Fruit fly (Drosophila melanogaster) whole organism, prepupa: Measurements from ENCODE around the gene CG2310.

Source experiments
- CG10631 ChIP-seq: fragments of 200-800 bp; sonication (Bioruptor generic); optimal IDR thresholded peaks from 2 replicates; lab custom pipeline; 2016; ENCODE audit warnings: missing biosample characterization, missing genetic modification characterization
- CG11294 ChIP-seq: fragments of 200-800 bp; sonication (Bioruptor generic); IDR thresholded peaks from 2 replicates; pipeline ENCODE4 v1.3.6; 2022; ENCODE audit warnings: missing biosample characterization, missing genetic modification characterization
- CG11762 ChIP-seq: fragments of 200-800 bp; sonication (Bioruptor generic); optimal IDR thresholded peaks from 3 replicates; lab custom pipeline; 2016; ENCODE audit warnings: missing biosample characterization, missing genetic modification characterization; ENCODE audit not compliant: insufficient read depth
- CG15336 ChIP-seq: fragments of 200-800 bp; sonication (Bioruptor generic); IDR thresholded peaks from 2 replicates; pipeline ENCODE4 v1.3.6; 2022; ENCODE audit warnings: missing biosample characterization, missing genetic modification characterization
- CG3032 ChIP-seq: fragments of 200-800 bp; optimal IDR thresholded peaks from 2 replicates; lab custom pipeline; 2019; ENCODE audit warnings: missing biosample characterization, mild to moderate bottlenecking, missing genetic modification characterization, moderate library complexity
- CG31627 ChIP-seq: fragments of 200-800 bp; sonication (Bioruptor generic); optimal IDR thresholded peaks from 3 replicates; lab custom pipeline; 2016; ENCODE audit warnings: missing biosample characterization, missing genetic modification characterization
- CG32006 ChIP-seq: fragments of 200-800 bp; sonication (Bioruptor generic); optimal IDR thresholded peaks from 3 replicates; lab custom pipeline; 2017; ENCODE audit warnings: missing biosample characterization, mild to moderate bottlenecking, missing genetic modification characterization
- CG34406 ChIP-seq: fragments of 200-800 bp; sonication (Bioruptor generic); optimal IDR thresholded peaks from 3 replicates; lab custom pipeline; 2016; ENCODE audit warnings: missing biosample characterization, missing genetic modification characterization
- CG3919 ChIP-seq: fragments of 200-800 bp; sonication (Bioruptor generic); optimal IDR thresholded peaks from 3 replicates; lab custom pipeline; 2016; ENCODE audit warnings: missing biosample characterization, missing genetic modification characterization
- CG6276 ChIP-seq: fragments of 200-800 bp; sonication (Bioruptor generic); optimal IDR thresholded peaks from 2 replicates; lab custom pipeline; 2017; ENCODE audit warnings: missing biosample characterization, mild to moderate bottlenecking, missing genetic modification characterization
- CG6792 ChIP-seq: fragments of 200-800 bp; sonication (Bioruptor generic); optimal IDR thresholded peaks from 3 replicates; lab custom pipeline; 2016; ENCODE audit warnings: missing biosample characterization, missing genetic modification characterization
- CG6808 ChIP-seq: fragments of 200-800 bp; sonication (Bioruptor generic); optimal IDR thresholded peaks from 3 replicates; lab custom pipeline; 2017; ENCODE audit warnings: missing biosample characterization, missing genetic modification characterization, mild to moderate bottlenecking, moderate library complexity, missing genetic modification reagents
- CG6854 ChIP-seq: fragments of 200-800 bp; sonication (Bioruptor generic); optimal IDR thresholded peaks from 2 replicates; lab custom pipeline; 2017; ENCODE audit warnings: missing biosample characterization, mild to moderate bottlenecking, missing genetic modification characterization
- CG7368 ChIP-seq: fragments of 200-800 bp; sonication (Bioruptor generic); optimal IDR thresholded peaks from 3 replicates; lab custom pipeline; 2016; ENCODE audit warnings: missing biosample characterization, missing genetic modification characterization
- CG8119 ChIP-seq: fragments of 200-800 bp; sonication (Bioruptor generic); IDR thresholded peaks from 3 replicates; pipeline ENCODE4 v1.3.6; 2022; ENCODE audit warnings: missing biosample characterization, missing genetic modification characterization
- CG8319 ChIP-seq: fragments of 200-800 bp; sonication (Bioruptor generic); optimal IDR thresholded peaks from 3 replicates; lab custom pipeline; 2016; ENCODE audit warnings: missing biosample characterization, missing genetic modification characterization
- CG8632 ChIP-seq: fragments of 200-800 bp; sonication (Bioruptor generic); optimal IDR thresholded peaks from 3 replicates; lab custom pipeline; 2016; ENCODE audit warnings: missing biosample characterization, missing genetic modification characterization
- CG9139 ChIP-seq: fragments of 200-800 bp; sonication (Bioruptor generic); optimal IDR thresholded peaks from 3 replicates; lab custom pipeline; 2017; ENCODE audit warnings: missing biosample characterization, mild to moderate bottlenecking, missing genetic modification characterization
- Eip75B ChIP-seq: fragments of 200-800 bp; sonication (Bioruptor generic); optimal IDR thresholded peaks from 3 replicates; lab custom pipeline; 2016; ENCODE audit warnings: missing biosample characterization, missing genetic modification characterization
- Eip78C ChIP-seq: fragments of 200-800 bp; sonication (Bioruptor generic); peaks from one replicate; lab custom pipeline; 2016; ENCODE audit warnings: missing biosample characterization, missing genetic modification characterization
- Eip93F ChIP-seq: fragments of 200-800 bp; sonication (Bioruptor generic); optimal IDR thresholded peaks from 2 replicates; lab custom pipeline; 2016; ENCODE audit warnings: missing biosample characterization, mild to moderate bottlenecking, missing genetic modification characterization
- Ets21C ChIP-seq: fragments of 200-800 bp; sonication (Bioruptor generic); optimal IDR thresholded peaks from 3 replicates; lab custom pipeline; 2016; ENCODE audit warnings: missing biosample characterization, missing genetic modification characterization
- Ets96B ChIP-seq: fragments of 200-800 bp; optimal IDR thresholded peaks from 2 replicates; lab custom pipeline; 2019; ENCODE audit warnings: missing biosample characterization, mild to moderate bottlenecking, missing genetic modification characterization, moderate library complexity
- Gug ChIP-seq: fragments of 200-800 bp; sonication (Bioruptor generic); IDR thresholded peaks from 2 replicates; pipeline ENCODE4 v1.3.6; 2022; ENCODE audit warnings: missing biosample characterization, missing genetic modification characterization
- Hr38 ChIP-seq: sonication (Bioruptor generic); optimal IDR thresholded peaks from 2 replicates; lab custom pipeline; 2016; ENCODE audit warnings: missing biosample characterization, missing genetic modification characterization
- Hr39 ChIP-seq: fragments of 200-800 bp; sonication (Bioruptor generic); optimal IDR thresholded peaks from 2 replicates; lab custom pipeline; 2016; ENCODE audit warnings: missing biosample characterization, missing genetic modification characterization
- Hr4 ChIP-seq: fragments of 200-800 bp; sonication (Bioruptor generic); optimal IDR thresholded peaks from 3 replicates; lab custom pipeline; 2016; ENCODE audit warnings: missing biosample characterization, missing genetic modification characterization
- Lpt ChIP-seq: fragments of 200-800 bp; sonication (Bioruptor generic); optimal IDR thresholded peaks from 3 replicates; lab custom pipeline; 2016; ENCODE audit warnings: missing biosample characterization, missing genetic modification characterization
- Met ChIP-seq: fragments of 200-800 bp; sonication (Bioruptor generic); optimal IDR thresholded peaks from 3 replicates; lab custom pipeline; 2016; ENCODE audit warnings: missing biosample characterization, missing genetic modification characterization
- Smox ChIP-seq: fragments of 200-800 bp; sonication (Bioruptor generic); optimal IDR thresholded peaks from 3 replicates; lab custom pipeline; 2016; ENCODE audit warnings: missing biosample characterization, missing genetic modification characterization
- Sox14 ChIP-seq: fragments of 200-800 bp; sonication (Bioruptor generic); optimal IDR thresholded peaks from 3 replicates; lab custom pipeline; 2016; ENCODE audit warnings: missing biosample characterization, missing genetic modification characterization
- Sox15 ChIP-seq: fragments of 200-800 bp; sonication (Bioruptor generic); optimal IDR thresholded peaks from 3 replicates; lab custom pipeline; 2016; ENCODE audit warnings: missing biosample characterization, missing genetic modification characterization
- achi ChIP-seq: fragments of 200-800 bp; sonication (Bioruptor generic); optimal IDR thresholded peaks from 3 replicates; lab custom pipeline; 2016; ENCODE audit warnings: missing biosample characterization, missing genetic modification characterization
- acj6 ChIP-seq: fragments of 200-800 bp; sonication (Bioruptor generic); optimal IDR thresholded peaks from 3 replicates; lab custom pipeline; 2016; ENCODE audit warnings: missing biosample characterization, missing genetic modification characterization
- cyc ChIP-seq: fragments of 200-800 bp; sonication (Bioruptor generic); optimal IDR thresholded peaks from 3 replicates; lab custom pipeline; 2016; ENCODE audit warnings: missing biosample characterization, missing genetic modification characterization
- dac ChIP-seq: fragments of 200-800 bp; sonication (Bioruptor generic); optimal IDR thresholded peaks from 2 replicates; lab custom pipeline; 2017; ENCODE audit warnings: missing biosample characterization, mild to moderate bottlenecking, missing genetic modification characterization
- dsx ChIP-seq: fragments of 200-800 bp; optimal IDR thresholded peaks from 3 replicates; lab custom pipeline; 2019; ENCODE audit warnings: missing biosample characterization, mild to moderate bottlenecking, missing genetic modification characterization, moderate library complexity; ENCODE audit not compliant: poor library complexity, severe bottlenecking
- eg ChIP-seq: fragments of 200-800 bp; sonication (Bioruptor generic); IDR thresholded peaks from 3 replicates; pipeline ENCODE4 v1.3.6; 2022; ENCODE audit warnings: missing biosample characterization, missing genetic modification characterization
- fd59A ChIP-seq: fragments of 200-800 bp; sonication (Bioruptor generic); optimal IDR thresholded peaks from 2 replicates; lab custom pipeline; 2017; ENCODE audit warnings: missing biosample characterization, mild to moderate bottlenecking, missing genetic modification characterization, missing genetic modification reagents
- fd85E ChIP-seq: fragments of 200-800 bp; sonication (Bioruptor generic); optimal IDR thresholded peaks from 3 replicates; lab custom pipeline; 2016; ENCODE audit warnings: missing biosample characterization, missing genetic modification characterization
- fkh ChIP-seq: fragments of 200-800 bp; sonication (Bioruptor generic); optimal IDR thresholded peaks from 3 replicates; lab custom pipeline; 2017; ENCODE audit warnings: missing biosample characterization, mild to moderate bottlenecking, missing genetic modification characterization, moderate library complexity
- net ChIP-seq: fragments of 200-800 bp; sonication (Bioruptor generic); optimal IDR thresholded peaks from 3 replicates; lab custom pipeline; 2016; ENCODE audit warnings: missing biosample characterization, missing genetic modification characterization
- pdm3 ChIP-seq: fragments of 200-800 bp; sonication (Bioruptor generic); optimal IDR thresholded peaks from 3 replicates; lab custom pipeline; 2016; ENCODE audit warnings: missing biosample characterization, missing genetic modification characterization
- spab ChIP-seq: fragments of 200-800 bp; sonication (Bioruptor generic); optimal IDR thresholded peaks from 2 replicates; lab custom pipeline; 2017; ENCODE audit warnings: missing biosample characterization, mild to moderate bottlenecking, missing genetic modification characterization, missing genetic modification reagents
- ss ChIP-seq, 2 experiments: fragments of 200-800 bp; sonication (Bioruptor generic); optimal IDR thresholded peaks; 2 replicates in 1 of 2; 3 replicates in 1 of 2; lab custom pipeline; 2017 to 2018; ENCODE audit warnings: mild to moderate bottlenecking in 2 of 2, missing biosample characterization in 2 of 2, missing genetic modification characterization in 2 of 2, moderate library complexity in 1 of 2
- svp ChIP-seq: fragments of 200-800 bp; sonication (Bioruptor generic); peaks from one replicate; lab custom pipeline; 2016; ENCODE audit warnings: missing biosample characterization, missing genetic modification characterization
- topi ChIP-seq: fragments of 200-800 bp; sonication (Bioruptor generic); optimal IDR thresholded peaks from 3 replicates; lab custom pipeline; 2016; ENCODE audit warnings: missing biosample characterization, missing genetic modification characterization
- vri ChIP-seq: fragments of 200-800 bp; sonication (Bioruptor generic); optimal IDR thresholded peaks from 3 replicates; lab custom pipeline; 2016; ENCODE audit warnings: missing biosample characterization, mild to moderate bottlenecking, missing genetic modification characterization

CG2310 gene

DNA sequence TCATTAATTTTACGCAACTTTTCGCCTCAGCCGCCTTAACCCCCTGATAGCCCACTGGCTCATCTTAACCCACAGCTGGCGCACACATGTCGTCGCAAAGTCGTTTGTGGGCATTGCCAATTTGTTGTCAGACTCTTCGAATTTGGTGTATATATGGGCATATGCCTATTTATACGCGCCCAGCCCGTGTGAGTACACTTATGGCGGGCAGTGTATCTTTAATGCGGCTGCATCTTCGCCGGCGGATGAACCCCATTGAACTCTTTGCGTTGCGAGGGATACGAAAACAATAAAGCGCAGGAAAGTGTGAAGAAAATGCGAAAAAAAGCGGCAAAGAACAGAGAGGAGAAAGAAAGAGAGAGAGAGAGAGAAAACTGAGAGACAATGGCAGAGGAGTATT, 32.2 kb downstream of the CG2310 start (continued):
- TF ChIP-seq CG10631 (GFP tag; lab: Kevin White, UChicago): peak; percentile 48
- no peak for TF ChIP-seq vri (GFP tag; lab: Kevin White, UChicago)
- no peak for TF ChIP-seq Hr38 (GFP tag; lab: Kevin White, UChicago)
- TF ChIP-seq Eip75B (GFP tag; lab: Kevin White, UChicago): peak; percentile 55
- peak; percentile 20 for TF ChIP-seq net (GFP tag; lab: Kevin White, UChicago)
- TF ChIP-seq Lpt: no peak
- TF ChIP-seq Eip78C (GFP tag; lab: Kevin White, UChicago): peak; percentile 65
- no peak for TF ChIP-seq CG8119 (GFP tag; lab: Robert Waterston, UW)

DNA sequence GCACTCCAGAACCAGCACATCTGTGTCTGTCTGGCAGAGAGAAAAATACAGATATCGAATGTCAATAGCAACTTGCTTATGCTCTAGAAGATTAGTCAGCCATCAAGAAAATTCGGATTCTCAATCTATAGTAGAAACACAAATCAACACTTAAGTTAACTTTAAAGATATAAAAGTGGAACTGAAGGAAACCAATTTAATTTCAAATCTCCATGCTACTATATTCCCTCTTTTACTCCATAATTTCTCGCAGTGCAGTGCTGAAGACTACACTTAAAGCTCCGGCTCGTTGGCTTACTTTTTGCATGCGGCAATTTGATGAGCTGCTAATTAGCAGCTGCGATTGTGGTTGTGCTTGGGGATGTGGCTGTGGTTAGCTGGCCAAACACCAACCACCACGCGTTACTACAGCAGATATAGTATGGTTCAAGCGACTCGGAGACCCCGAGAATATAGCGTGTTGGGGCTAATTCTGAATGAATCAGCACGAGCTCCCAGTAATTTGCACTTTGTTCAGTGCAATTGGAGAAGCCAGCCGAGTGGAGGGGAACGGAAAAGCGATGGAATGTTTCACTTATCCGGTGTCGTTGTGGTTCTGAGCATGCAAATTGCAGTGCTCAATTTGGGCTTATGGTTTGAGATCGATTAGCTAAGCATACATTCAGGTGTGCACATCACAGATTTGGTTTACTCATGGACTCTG, 32.9 kb downstream of the CG2310 start:
- TF ChIP-seq fkh (GFP tag; lab: Kevin White, UChicago) (no peak), CG8319 (GFP tag; lab: Kevin White, UChicago) (no peak), Lpt (no peak), topi (GFP tag; lab: Kevin White, UChicago) (no peak), achi (peak; percentile 0), Ets21C (GFP tag; lab: Kevin White, UChicago) (no peak), CG3919 (GFP tag; lab: Kevin White, UChicago) (no peak), CG3032 (peak; percentile 78), CG7368 (GFP tag; lab: Kevin White, UChicago) (no peak), CG32006 (GFP tag; lab: Kevin White, UChicago) (peak; percentile 29), Gug (peak; percentile 73), fd85E (no peak), CG11294 (no peak), acj6 (GFP tag; lab: Kevin White, UChicago) (peak; percentile 18), CG15336 (GFP tag; lab: Robert Waterston, UW) (0 out of 2 replicates have a peak, but pooled peaks have one; percentile 16), eg (GFP tag; lab: Robert Waterston, UW) (peak; percentile 22; the same call in 1 of the 3 replicates), CG6808 (GFP tag; lab: Kevin White, UChicago) (peak; percentile 26), CG6792 (GFP tag; lab: Kevin White, UChicago) (peak; percentile 24), Hr38 (GFP tag; lab: Kevin White, UChicago) (no peak), svp (no peak), Smox (no peak), net (GFP tag; lab: Kevin White, UChicago) (no peak), fd59A (GFP tag; lab: Kevin White, UChicago) (peak; percentile 17), CG9139 (GFP tag; lab: Kevin White, UChicago) (no peak), dsx (GFP tag; lab: Kevin White, UChicago) (no peak), spab (GFP tag; lab: Kevin White, UChicago) (no peak), CG8119 (GFP tag; lab: Robert Waterston, UW) (no peak), Sox14 (GFP tag; lab: Kevin White, UChicago) (no peak), ss (GFP tag; optimal IDR thresholded peaks at IDR 0.05; lab: Kevin White, UChicago) (peak; percentile 35 to 42), cyc (no peak), Sox15 (GFP tag; lab: Kevin White, UChicago) (no peak), Hr4 (peak; percentile 13), Eip78C (GFP tag; lab: Kevin White, UChicago) (peak; percentile 46), pdm3 (no peak), vri (GFP tag; lab: Kevin White, UChicago) (no peak), CG8632 (GFP tag; lab: Kevin White, UChicago) (no peak), Eip93F (GFP tag; lab: Kevin White, UChicago) (no peak), CG6854 (no peak), CG34406 (no peak), CG6276 (GFP tag; lab: Kevin White, UChicago) (no peak), Ets96B (peak; percentile 55), CG10631 (GFP tag; lab: Kevin White, UChicago) (peak; percentile 56), dac (GFP tag; lab: Kevin White, UChicago) (no peak), Met (GFP tag; lab: Kevin White, UChicago) (no peak), CG31627 (GFP tag; lab: Kevin White, UChicago) (no peak), Hr39 (GFP tag; lab: Kevin White, UChicago) (no peak), CG11762 (GFP tag; lab: Kevin White, UChicago) (no peak)
